Fruit fly (Drosophila melanogaster) whole organism, prepupa: ENCODE results near the gene Tektin-A.

ENCODE experiments used
- CG8319 ChIP-seq: fragments of 200-800 bp; sonication (Bioruptor generic); optimal IDR thresholded peaks from 3 replicates; lab custom pipeline; 2016; ENCODE audit warnings: missing biosample characterization, missing genetic modification characterization
- fkh ChIP-seq: fragments of 200-800 bp; sonication (Bioruptor generic); optimal IDR thresholded peaks from 3 replicates; lab custom pipeline; 2017; ENCODE audit warnings: missing biosample characterization, mild to moderate bottlenecking, missing genetic modification characterization, moderate library complexity

DNA sequence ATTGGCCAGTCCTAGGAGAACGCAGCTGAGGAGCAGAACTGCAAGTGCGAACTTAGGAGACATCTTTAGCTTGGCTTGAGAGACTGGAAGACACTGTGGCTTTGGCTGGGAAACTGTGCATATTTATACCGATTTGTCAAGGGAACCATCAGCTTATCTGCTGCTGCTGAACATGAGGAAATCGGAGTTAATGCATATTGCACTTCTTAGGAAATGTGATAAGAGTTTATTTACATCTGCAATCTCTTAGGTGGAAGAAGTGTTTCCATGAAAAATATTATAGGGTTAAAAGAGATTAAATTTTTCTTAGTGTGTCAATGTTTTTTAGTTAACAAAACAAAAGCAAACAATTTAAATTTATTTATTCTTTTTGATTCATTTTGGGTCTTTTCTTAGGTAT, 11.4 kb downstream of the Tektin-A start, which contains the start of gene CG42792:
- no peak for TF ChIP-seq CG8319 (GFP tag; lab: Kevin White, UChicago)
- TF ChIP-seq fkh: no peak
